Fruit fly (Drosophila melanogaster): ENCODE measurements around the gene Top1.

Gene Top1

DNA sequence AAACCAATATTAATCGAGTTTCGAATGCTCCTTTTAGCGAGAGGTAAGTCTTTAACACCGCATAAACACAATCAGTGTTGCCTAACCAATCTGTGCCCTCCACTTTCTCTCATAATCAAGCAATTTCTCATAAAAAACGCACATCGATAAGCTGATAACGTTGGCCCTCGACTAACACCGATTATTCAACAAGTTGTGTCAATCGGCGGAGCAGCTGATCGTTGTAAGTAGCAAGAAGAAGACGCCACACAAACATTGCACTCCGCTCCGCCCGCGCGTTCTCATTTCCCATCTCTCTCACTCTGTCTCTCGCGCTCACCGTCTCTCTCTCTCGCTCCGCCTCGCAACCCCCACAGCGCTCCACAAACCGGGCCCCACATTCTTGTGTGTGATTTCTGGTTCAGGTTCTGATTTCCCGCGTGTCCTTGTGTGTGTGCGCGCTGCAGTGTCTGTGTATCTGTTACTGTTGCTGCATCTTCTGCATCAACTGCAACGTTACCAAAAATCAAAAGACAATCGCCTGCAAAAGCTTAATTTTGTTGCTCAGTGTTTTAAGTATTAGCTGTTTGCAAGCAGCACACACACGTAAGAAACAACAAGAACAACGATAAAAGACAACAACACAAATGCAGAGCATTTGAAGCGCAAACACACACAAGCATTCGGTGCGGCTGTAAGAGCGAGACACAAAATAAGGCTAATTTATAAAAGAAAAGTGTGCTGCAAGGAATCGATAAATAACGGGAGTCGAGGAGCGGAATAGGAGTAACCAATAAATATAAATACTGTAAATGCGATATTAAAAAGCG, 14.0 kb downstream of the Top1 start, which contains the start of the genes CG9114 and HDAC6 (continued):
- TF ChIP-seq Nf-YB (GFP tag; optimal IDR thresholded peaks at IDR 0.05) (no peak), CG34224 (GFP tag; IDR thresholded peaks at IDR 0.05; ENCODE audit: partially characterized antibody) (peak; percentile 89; the same call in 2 of the 3 replicates), nerfin-2 (GFP tag; IDR thresholded peaks at IDR 0.05; ENCODE audit: partially characterized antibody) (peak; percentile 92), Asciz (GFP tag; optimal IDR thresholded peaks at IDR 0.05) (no peak), vnd (GFP tag; IDR thresholded peaks at IDR 0.05; ENCODE audit: partially characterized antibody) (peak; percentile 87; the same call in 2 of the 3 replicates), CG6791 (GFP tag; IDR thresholded peaks at IDR 0.05; ENCODE audit: partially characterized antibody) (peak; percentile 78), CG7963 (GFP tag; IDR thresholded peaks at IDR 0.05; ENCODE audit: partially characterized antibody) (peak; percentile 77; the same call in 2 of the 3 replicates), Dad (GFP tag; optimal IDR thresholded peaks at IDR 0.05) (peak; percentile 3), Xbp1 (GFP tag; optimal IDR thresholded peaks at IDR 0.05) (no peak), bsh (GFP tag; optimal IDR thresholded peaks at IDR 0.05) (peak in 1 of 2 experiments; percentile 3), crol (GFP tag; IDR thresholded peaks at IDR 0.05) (peak; percentile 100), Sin3A (optimal IDR thresholded peaks at IDR 0.05) (peak; percentile 83), tx (GFP tag; optimal IDR thresholded peaks at IDR 0.05) (no peak), Med (GFP tag) (peak; percentile 86), H15 (GFP tag; IDR thresholded peaks at IDR 0.05) (no peak), Scr (GFP tag; IDR thresholded peaks at IDR 0.05; ENCODE audit: partially characterized antibody) (peak; percentile 91), CG9727 (GFP tag; optimal IDR thresholded peaks at IDR 0.05) (peak; percentile 41), CG7987 (GFP tag; optimal IDR thresholded peaks at IDR 0.05) (no peak), CG2129 (GFP tag; IDR thresholded peaks at IDR 0.05; ENCODE audit: partially characterized antibody) (peak; percentile 70; the same call in 1 of the 2 replicates), HLH4C (GFP tag; IDR thresholded peaks at IDR 0.05; ENCODE audit: partially characterized antibody) (peak; percentile 93), Vsx1 (GFP tag; optimal IDR thresholded peaks at IDR 0.05) (peak; percentile 85), ase (GFP tag; IDR thresholded peaks at IDR 0.05) (0 out of 3 replicates have a peak, but pooled peaks have one; percentile 6), Nf-YC (tag; optimal IDR thresholded peaks at IDR 0.05) (peak; percentile 22)

DNA sequence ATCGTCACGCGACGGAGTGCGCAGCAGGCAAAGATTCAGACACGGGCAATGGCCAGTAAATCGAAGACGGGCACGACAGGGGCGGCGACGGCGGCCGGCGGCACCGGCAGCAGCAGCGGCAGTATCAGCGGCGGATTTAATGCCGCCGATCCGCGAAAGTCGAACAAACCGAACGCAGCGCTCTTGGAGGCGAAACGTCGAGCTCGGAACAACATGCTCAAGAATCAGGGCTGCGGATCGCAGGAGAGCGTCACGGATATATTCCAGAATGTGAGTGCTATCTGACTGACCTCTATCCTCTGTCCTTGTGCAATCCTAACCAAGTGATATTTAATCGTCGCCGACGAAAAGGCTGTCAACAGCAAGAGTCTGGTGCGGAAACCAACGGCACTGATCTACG, 15.7 kb downstream of the Top1 start:
- TF ChIP-seq Ets65A (GFP tag), result peak; percentile 12
- 0 out of 2 replicates have a peak, but pooled peaks have one; percentile 8 for TF ChIP-seq MBD-R2 (GFP tag; IDR thresholded peaks at IDR 0.05)
- TF ChIP-seq Xrp1 (GFP tag; IDR thresholded peaks at IDR 0.05), result no peak
- TF ChIP-seq br (optimal IDR thresholded peaks at IDR 0.05), result no peak
- TF ChIP-seq crol (GFP tag; IDR thresholded peaks at IDR 0.05), result 0 out of 2 replicates have a peak, but pooled peaks have one; percentile 22

DNA sequence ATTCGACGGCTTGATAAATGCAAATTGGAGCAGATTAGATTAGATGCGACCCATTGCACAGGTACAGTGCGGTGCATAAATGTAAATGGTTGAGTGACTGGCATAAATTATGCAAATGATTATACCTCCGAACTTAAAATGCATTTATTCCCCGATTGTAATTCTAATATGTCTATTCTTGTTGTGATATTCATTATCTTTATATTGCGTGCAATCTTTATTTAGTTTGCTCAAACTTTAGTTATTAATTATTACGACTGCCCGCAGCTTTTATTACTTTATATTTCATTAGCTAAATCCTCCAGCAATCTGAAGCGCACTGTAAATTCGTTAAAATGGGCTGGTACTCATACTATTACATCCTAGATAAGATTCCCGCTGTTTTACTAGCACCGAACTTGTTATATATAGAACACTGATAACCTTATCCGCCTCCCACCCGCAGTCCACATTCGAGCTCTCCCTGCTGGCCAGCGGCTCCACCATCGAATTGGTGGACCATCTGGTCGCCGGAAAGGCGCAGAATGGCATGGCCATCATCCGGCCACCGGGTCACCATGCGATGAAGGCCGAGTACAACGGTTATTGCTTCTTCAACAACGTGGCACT, 16.7 kb downstream of the Top1 start:
- TF ChIP-seq grau (tag; optimal IDR thresholded peaks at IDR 0.05), result peak; percentile 16
- no peak for TF ChIP-seq Mad (GFP tag; optimal IDR thresholded peaks at IDR 0.05)
- TF ChIP-seq sens (GFP tag), result peak; percentile 52
- TF ChIP-seq row (GFP tag; IDR thresholded peaks at IDR 0.05), result 0 out of 3 replicates have a peak, but pooled peaks have one; percentile 19
- no peak for TF ChIP-seq esg (GFP tag; conservative IDR thresholded peaks at IDR 0.05)
- TF ChIP-seq aop (GFP tag; IDR thresholded peaks at IDR 0.05), result no peak
- no peak for TF ChIP-seq CG12769 (tag; optimal IDR thresholded peaks at IDR 0.05)
- peak; percentile 39 for TF ChIP-seq CG34376 (GFP tag; optimal IDR thresholded peaks at IDR 0.05)
- peak; percentile 12 for TF ChIP-seq CG10274 (GFP tag; optimal IDR thresholded peaks at IDR 0.05)
- no peak for TF ChIP-seq ATbp (GFP tag; optimal IDR thresholded peaks at IDR 0.05)
- TF ChIP-seq gce (GFP tag; IDR thresholded peaks at IDR 0.05), result no peak
- TF ChIP-seq Pdp1 (GFP tag; optimal IDR thresholded peaks at IDR 0.05), result peak in 1 of 2 experiments; percentile 36
- TF ChIP-seq CG18599 (GFP tag; optimal IDR thresholded peaks at IDR 0.05), result peak; percentile 10
- TF ChIP-seq CG3163 (GFP tag; optimal IDR thresholded peaks at IDR 0.05), result no peak
- TF ChIP-seq Scr (GFP tag; IDR thresholded peaks at IDR 0.05; ENCODE audit: partially characterized antibody), result no peak
- TF ChIP-seq luna (GFP tag; optimal IDR thresholded peaks at IDR 0.05), result no peak
- TF ChIP-seq CG6654 (GFP tag; optimal IDR thresholded peaks at IDR 0.05), result no peak
- peak; percentile 67; the same call in 2 of the 3 replicates for TF ChIP-seq CG11695 (GFP tag; IDR thresholded peaks at IDR 0.05)
- 0 out of 2 replicates have a peak, but pooled peaks have one; percentile 12 for TF ChIP-seq GATAe (GFP tag; conservative IDR thresholded peaks at IDR 0.05)
- peak; percentile 25 for TF ChIP-seq CG13296 (GFP tag; optimal IDR thresholded peaks at IDR 0.05)
